Worm (Caenorhabditis elegans) whole organism, L3 larva: ENCODE results near the gene F43E12.1.
A peak's percentile ranks its signal among the peaks of the same experiment; 100 is the strongest.

Experiments
- egl-5 ChIP-seq: fragments of 150-350 bp; optimal IDR thresholded peaks from 2 replicates; lab custom pipeline; 2017; ENCODE audit warnings: missing biosample characterization, missing genetic modification reagents, missing genetic modification characterization, inconsistent platforms
- hmg-11 ChIP-seq: sonication (generic microtip); optimal IDR thresholded peaks from 2 replicates; lab custom pipeline; 2016; ENCODE audit warnings: missing genetic modification characterization, missing compliant biosample characterization
- lsy-12 ChIP-seq: sonication (generic microtip); optimal IDR thresholded peaks from 2 replicates; lab custom pipeline; 2016; ENCODE audit warnings: mild to moderate bottlenecking, missing genetic modification characterization, missing compliant biosample characterization
- zag-1 ChIP-seq: fragments of 150-350 bp; optimal IDR thresholded peaks from 2 replicates; lab custom pipeline; 2014; ENCODE audit warnings: missing biosample characterization, missing genetic modification characterization

Gene F43E12.1

ce11 chrX:7224510-7224909 is 47.1 kb downstream of the F43E12.1 start:
- no peak for TF ChIP-seq zag-1 (tag; lab: Kevin White, UChicago)
- TF ChIP-seq hmg-11 (tag; lab: Kevin White, UChicago), result no peak

DNA sequence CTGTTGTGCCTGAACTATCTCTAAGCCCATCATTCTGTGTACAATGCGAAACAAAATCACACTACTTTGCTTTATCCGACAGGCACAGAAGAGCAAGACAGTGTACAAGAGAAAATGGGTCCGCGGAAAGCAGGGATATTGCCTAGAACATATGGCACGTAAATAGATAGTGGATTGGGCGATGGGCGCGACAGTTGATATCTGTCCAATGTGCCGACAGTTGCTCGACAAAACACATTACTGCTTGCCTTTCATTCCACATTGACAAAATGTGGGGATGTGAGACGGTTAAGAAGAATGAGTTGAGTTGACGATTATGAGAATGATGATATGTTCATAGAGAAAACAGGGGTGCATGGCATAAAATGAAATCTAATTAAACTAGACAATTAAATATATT is 47.6 kb downstream of the F43E12.1 start:
- TF ChIP-seq lsy-12 (tag; lab: Kevin White, UChicago) (no peak), egl-5 (tag; lab: Kevin White, UChicago) (peak; percentile 63)
